Fruit fly (Drosophila melanogaster): Measurements from ENCODE around the gene baz.

Gene baz

DNA sequence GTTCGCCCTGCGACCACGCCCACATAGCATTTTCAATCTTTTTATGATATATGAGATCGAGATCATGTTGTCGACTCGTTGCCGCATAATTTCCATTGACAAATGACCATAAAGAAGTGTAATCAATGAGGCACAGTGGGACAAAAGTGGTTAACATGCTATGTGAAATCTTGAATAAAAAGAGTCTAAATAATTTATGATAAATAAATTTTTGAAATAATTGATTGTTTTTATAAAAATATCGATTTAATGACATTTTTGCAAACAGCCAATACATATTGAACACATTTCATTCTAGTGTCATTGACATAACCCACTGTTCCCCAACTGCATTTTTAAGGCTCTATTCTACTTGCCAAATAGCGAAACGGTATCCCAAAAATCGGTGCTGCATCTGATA, 27.7 kb downstream of the baz start:
- TF ChIP-seq CG5245 (GFP tag; optimal IDR thresholded peaks at IDR 0.05) (no peak), tgo (GFP tag; IDR thresholded peaks at IDR 0.05) (0 out of 3 replicates have a peak, but pooled peaks have one; percentile 29), E2f1 (GFP tag; IDR thresholded peaks at IDR 0.05) (no peak), CG10147 (GFP tag; optimal IDR thresholded peaks at IDR 0.05) (no peak), CG2712 (tag; optimal IDR thresholded peaks at IDR 0.05) (peak; percentile 38), Chrac-16 (GFP tag; optimal IDR thresholded peaks at IDR 0.05) (peak; percentile 8), hkb (optimal IDR thresholded peaks at IDR 0.05) (no peak), hkb (GFP tag; IDR thresholded peaks at IDR 0.05) (peak; percentile 61), exex (tag; optimal IDR thresholded peaks at IDR 0.05) (no peak), kah (GFP tag; optimal IDR thresholded peaks at IDR 0.05) (no peak), CG14667 (GFP tag; IDR thresholded peaks at IDR 0.05) (no peak), CG4854 (GFP tag; optimal IDR thresholded peaks at IDR 0.05) (no peak), CG11695 (GFP tag; IDR thresholded peaks at IDR 0.05) (0 out of 3 replicates have a peak, but pooled peaks have one; percentile 40), CG30020 (tag; optimal IDR thresholded peaks at IDR 0.05) (no peak), al (GFP tag; IDR thresholded peaks at IDR 0.05) (no peak), CG7357 (GFP tag; IDR thresholded peaks at IDR 0.05) (no peak), chinmo (GFP tag; IDR thresholded peaks at IDR 0.05; ENCODE audit: partially characterized antibody) (no peak), CG7271 (tag; optimal IDR thresholded peaks at IDR 0.05) (no peak), mam (GFP tag; optimal IDR thresholded peaks at IDR 0.05) (no peak), Xbp1 (GFP tag; optimal IDR thresholded peaks at IDR 0.05) (peak; percentile 10), CG13123 (GFP tag; optimal IDR thresholded peaks at IDR 0.05) (no peak), CG9817 (tag; optimal IDR thresholded peaks at IDR 0.05) (no peak), unc-4 (GFP tag; IDR thresholded peaks at IDR 0.05; ENCODE audit: partially characterized antibody) (no peak), CG1792 (GFP tag; optimal IDR thresholded peaks at IDR 0.05) (no peak), CG17359 (tag; optimal IDR thresholded peaks at IDR 0.05) (peak; percentile 7), ewg (GFP tag; optimal IDR thresholded peaks at IDR 0.05) (no peak), CG3995 (GFP tag; optimal IDR thresholded peaks at IDR 0.05) (no peak), unpg (GFP tag; optimal IDR thresholded peaks at IDR 0.05) (peak; percentile 48), dmrt99B (tag; optimal IDR thresholded peaks at IDR 0.05) (peak; percentile 31), ranshi (GFP tag; IDR thresholded peaks at IDR 0.05) (no peak), CG4404 (GFP tag; IDR thresholded peaks at IDR 0.05) (no peak), ash1 (GFP tag; optimal IDR thresholded peaks at IDR 0.05) (no peak), mirr (GFP tag; optimal IDR thresholded peaks at IDR 0.05) (no peak), Adf1 (GFP tag; IDR thresholded peaks at IDR 0.05) (no peak), az2 (GFP tag; optimal IDR thresholded peaks at IDR 0.05) (no peak), Hey (tag; optimal IDR thresholded peaks at IDR 0.05) (no peak), CG1233 (GFP tag; optimal IDR thresholded peaks at IDR 0.05) (no peak), Hr3 (GFP tag; optimal IDR thresholded peaks at IDR 0.05) (no peak), Xrp1 (GFP tag; IDR thresholded peaks at IDR 0.05) (peak; percentile 50; the same call in 1 of the 2 replicates), CG30403 (GFP tag; optimal IDR thresholded peaks at IDR 0.05) (peak; percentile 15), Myb (GFP tag; optimal IDR thresholded peaks at IDR 0.05) (no peak), otp (GFP tag; IDR thresholded peaks at IDR 0.05) (no peak), gcm2 (GFP tag; optimal IDR thresholded peaks at IDR 0.05) (no peak), Hr51 (GFP tag; optimal IDR thresholded peaks at IDR 0.05) (peak in 1 of 2 experiments; percentile 50), CkIIα-i1 (GFP tag; IDR thresholded peaks at IDR 0.05) (no peak), bowl (GFP tag; IDR thresholded peaks at IDR 0.05) (no peak), btn (GFP tag; optimal IDR thresholded peaks at IDR 0.05) (no peak), CG2678 (tag; optimal IDR thresholded peaks at IDR 0.05) (no peak), CG6791 (GFP tag; IDR thresholded peaks at IDR 0.05; ENCODE audit: partially characterized antibody) (no peak), Bgb (GFP tag; IDR thresholded peaks at IDR 0.05; ENCODE audit: partially characterized antibody) (no peak), CG1529 (GFP tag; optimal IDR thresholded peaks at IDR 0.05) (no peak), CG12391 (tag; optimal IDR thresholded peaks at IDR 0.05) (peak; percentile 21)

Measured in whole organism, embryonic.